Worm (Caenorhabditis elegans) whole organism, L2 larva: Measurements from ENCODE around the gene K12H6.6.

Source experiments
- C34F6.9 ChIP-seq: fragments of 150-350 bp; optimal IDR thresholded peaks from 2 replicates; lab custom pipeline; 2014; ENCODE audit warnings: missing biosample characterization, missing genetic modification characterization
- F13H6.1 ChIP-seq: sonication (generic microtip); optimal IDR thresholded peaks from 2 replicates; lab custom pipeline; 2016; ENCODE audit warnings: missing genetic modification characterization, missing compliant biosample characterization
- R02D3.7 ChIP-seq: fragments of 150-350 bp; optimal IDR thresholded peaks from 2 replicates; lab custom pipeline; 2014; ENCODE audit warnings: missing biosample characterization, missing genetic modification characterization
- Y55F3AM.14 ChIP-seq: fragments of 200-800 bp; sonication (Bioruptor generic); optimal IDR thresholded peaks from 2 replicates; lab custom pipeline; 2018; ENCODE audit warnings: mild to moderate bottlenecking, missing genetic modification characterization, missing compliant biosample characterization
- ZK546.5 ChIP-seq: sonication (generic microtip); optimal IDR thresholded peaks from 2 replicates; lab custom pipeline; 2017; ENCODE audit warnings: missing biosample characterization, missing genetic modification characterization
- aly-2 ChIP-seq: fragments of 150-350 bp; optimal IDR thresholded peaks from 2 replicates; lab custom pipeline; 2014; ENCODE audit warnings: missing biosample characterization, missing genetic modification characterization
- ama-1 ChIP-seq: fragments of 150-350 bp; optimal IDR thresholded peaks from 2 replicates; lab custom pipeline; 2018; ENCODE audit warnings: inconsistent platforms
- blmp-1 ChIP-seq: sonication (generic microtip); optimal IDR thresholded peaks from 2 replicates; lab custom pipeline; 2017; ENCODE audit warnings: missing genetic modification characterization, mild to moderate bottlenecking, missing compliant biosample characterization, antibody characterized with exemption, moderate library complexity; ENCODE audit not compliant: insufficient read depth
- ceh-16 ChIP-seq: fragments of 150-350 bp; optimal IDR thresholded peaks from 2 replicates; lab custom pipeline; 2014; ENCODE audit warnings: missing biosample characterization, missing genetic modification characterization
- dmd-4 ChIP-seq: sonication (generic microtip); optimal IDR thresholded peaks from 2 replicates; lab custom pipeline; 2017; ENCODE audit warnings: missing biosample characterization, missing genetic modification characterization
- elt-1 ChIP-seq: fragments of 150-350 bp; optimal IDR thresholded peaks from 2 replicates; lab custom pipeline; 2014; ENCODE audit warnings: missing biosample characterization, missing genetic modification characterization
- elt-3 ChIP-seq: sonication (generic microtip); optimal IDR thresholded peaks from 2 replicates; lab custom pipeline; 2017; ENCODE audit warnings: missing biosample characterization, missing genetic modification characterization
- fos-1 ChIP-seq: fragments of 150-350 bp; optimal IDR thresholded peaks from 2 replicates; lab custom pipeline; 2014; ENCODE audit warnings: missing biosample characterization, missing genetic modification characterization
- lin-11 ChIP-seq: fragments of 150-350 bp; sonication (generic microtip); optimal IDR thresholded peaks from 2 replicates; lab custom pipeline; 2014; ENCODE audit warnings: missing biosample characterization, missing genetic modification characterization, inconsistent platforms, mixed read lengths
- lin-13 ChIP-seq: fragments of 150-350 bp; optimal IDR thresholded peaks from 2 replicates; lab custom pipeline; 2014; ENCODE audit warnings: missing biosample characterization, missing genetic modification reagents, missing genetic modification characterization
- lin-39 ChIP-seq: fragments of 150-350 bp; optimal IDR thresholded peaks from 2 replicates; lab custom pipeline; 2014; ENCODE audit warnings: missing biosample characterization, missing genetic modification reagents, missing genetic modification characterization
- mbf-1 ChIP-seq: sonication (generic microtip); optimal IDR thresholded peaks from 2 replicates; lab custom pipeline; 2017; ENCODE audit warnings: missing biosample characterization, missing genetic modification characterization
- nhr-10 ChIP-seq: sonication (generic microtip); optimal IDR thresholded peaks from 2 replicates; lab custom pipeline; 2017; ENCODE audit warnings: missing biosample characterization, missing genetic modification characterization
- nhr-12 ChIP-seq: fragments of 150-350 bp; optimal IDR thresholded peaks from 2 replicates; lab custom pipeline; 2014; ENCODE audit warnings: missing biosample characterization, missing genetic modification characterization
- nhr-21 ChIP-seq: fragments of 150-350 bp; optimal IDR thresholded peaks from 2 replicates; lab custom pipeline; 2014; ENCODE audit warnings: missing biosample characterization, missing genetic modification characterization
- nhr-237 ChIP-seq: fragments of 150-350 bp; optimal IDR thresholded peaks from 2 replicates; lab custom pipeline; 2014; ENCODE audit warnings: missing biosample characterization, missing genetic modification characterization
- nhr-25 ChIP-seq: fragments of 150-350 bp; sonication (generic microtip); optimal IDR thresholded peaks from 3 replicates; lab custom pipeline; 2014; ENCODE audit warnings: missing biosample characterization, missing genetic modification characterization
- nhr-6 ChIP-seq: fragments of 150-350 bp; optimal IDR thresholded peaks from 2 replicates; lab custom pipeline; 2014; ENCODE audit warnings: missing biosample characterization, missing genetic modification characterization
- nhr-77 ChIP-seq: fragments of 150-350 bp; optimal IDR thresholded peaks from 2 replicates; lab custom pipeline; 2014; ENCODE audit warnings: missing biosample characterization, missing genetic modification characterization
- peb-1 ChIP-seq: fragments of 150-350 bp; optimal IDR thresholded peaks from 2 replicates; lab custom pipeline; 2014; ENCODE audit warnings: missing biosample characterization, missing genetic modification characterization
- sem-4 ChIP-seq: fragments of 150-350 bp; optimal IDR thresholded peaks from 2 replicates; lab custom pipeline; 2014; ENCODE audit warnings: missing biosample characterization, missing genetic modification reagents, missing genetic modification characterization
- skn-1 ChIP-seq: sonication (generic microtip); optimal IDR thresholded peaks from 2 replicates; lab custom pipeline; 2017; ENCODE audit warnings: missing biosample characterization, missing genetic modification characterization
- sma-3 ChIP-seq: sonication (generic microtip); optimal IDR thresholded peaks from 2 replicates; lab custom pipeline; 2016; ENCODE audit warnings: missing genetic modification reagents, missing genetic modification characterization, missing compliant biosample characterization
- snpc-4 ChIP-seq: fragments of 150-350 bp; optimal IDR thresholded peaks from 2 replicates; lab custom pipeline; 2014; ENCODE audit warnings: missing biosample characterization, missing genetic modification characterization
- unc-39 ChIP-seq: fragments of 150-350 bp; optimal IDR thresholded peaks from 2 replicates; lab custom pipeline; 2014; ENCODE audit warnings: missing biosample characterization, missing genetic modification characterization
- zag-1 ChIP-seq: fragments of 150-350 bp; optimal IDR thresholded peaks from 2 replicates; lab custom pipeline; 2014; ENCODE audit warnings: missing biosample characterization, missing genetic modification characterization
- ztf-4 ChIP-seq: fragments of 150-350 bp; optimal IDR thresholded peaks from 2 replicates; lab custom pipeline; 2014; ENCODE audit warnings: missing biosample characterization, missing genetic modification characterization

The K12H6.6 gene

DNA sequence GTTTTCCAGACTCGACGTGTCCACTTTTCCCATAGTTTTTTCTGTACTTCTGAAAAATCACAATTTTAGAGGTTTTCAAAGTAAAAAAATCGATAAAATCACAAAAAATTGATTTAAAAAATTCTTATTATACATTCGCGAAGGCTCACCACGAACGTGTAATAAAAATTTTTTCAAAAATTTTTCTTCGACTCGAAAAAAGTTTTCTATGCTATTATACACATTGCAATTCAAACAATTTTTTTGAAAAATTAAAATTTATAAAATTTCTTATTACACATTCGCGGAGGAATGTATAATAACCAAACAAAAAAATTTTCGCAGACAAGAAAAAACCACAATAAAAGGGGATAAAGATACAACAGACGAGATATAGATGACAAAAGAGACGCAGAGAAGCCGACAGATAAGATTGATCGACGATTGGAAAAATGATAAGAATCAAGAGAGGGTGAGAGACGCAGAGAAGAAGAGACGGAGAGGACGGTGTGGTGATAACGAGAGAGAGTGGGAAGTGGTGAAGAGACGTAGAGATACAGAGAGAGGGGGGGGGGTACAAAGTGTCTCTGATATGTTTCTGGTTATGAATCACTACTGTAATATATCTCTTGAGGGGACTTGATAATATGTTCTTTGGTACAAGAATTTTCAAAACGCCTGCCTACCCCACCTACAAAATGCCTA, 30.3 kb downstream of the K12H6.6 start, which contains the start of gene nhr-119 (continued):
- TF ChIP-seq lin-39 (tag; lab: Kevin White, UChicago) (no peak), snpc-4 (tag; lab: Kevin White, UChicago) (no peak), blmp-1 (tag; lab: Kevin White, UChicago) (peak; percentile 79), F13H6.1 (peak; percentile 85), ama-1 (no peak), fos-1 (tag; lab: Kevin White, UChicago) (peak; percentile 94), nhr-10 (tag; lab: Kevin White, UChicago) (no peak), lin-11 (no peak)

DNA sequence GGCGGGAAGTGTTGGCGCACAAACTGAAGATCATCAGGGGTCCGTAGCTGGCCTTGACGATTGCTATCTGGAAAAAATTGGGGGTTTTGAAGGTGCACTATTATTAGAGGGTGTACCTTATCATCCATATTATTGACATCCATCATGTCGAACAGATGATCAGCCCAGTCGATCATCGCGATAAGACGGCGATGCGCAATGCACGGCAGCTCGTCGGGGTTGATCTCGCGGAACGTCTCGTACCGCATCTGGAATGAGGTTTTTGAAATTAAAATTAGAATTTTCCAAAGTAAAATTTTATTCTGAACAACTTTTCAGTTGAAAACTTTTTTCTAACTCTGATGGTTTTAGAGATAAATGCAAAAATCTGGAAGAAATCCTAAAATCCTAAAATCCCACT, 33.1 kb downstream of the K12H6.6 start:
- no peak for TF ChIP-seq skn-1
- no peak for TF ChIP-seq nhr-12 (tag; lab: Kevin White, UChicago)
- TF ChIP-seq Y55F3AM.14 (GFP tag; lab: Kevin White, UChicago) = no peak
- TF ChIP-seq ZK546.5 (tag; lab: Kevin White, UChicago) = no peak
- no peak for TF ChIP-seq ceh-16 (tag; lab: Kevin White, UChicago)
- TF ChIP-seq C34F6.9 (tag; lab: Kevin White, UChicago) = no peak
- no peak for TF ChIP-seq zag-1 (tag; lab: Kevin White, UChicago)
- no peak for TF ChIP-seq dmd-4 (tag; lab: Kevin White, UChicago)

DNA sequence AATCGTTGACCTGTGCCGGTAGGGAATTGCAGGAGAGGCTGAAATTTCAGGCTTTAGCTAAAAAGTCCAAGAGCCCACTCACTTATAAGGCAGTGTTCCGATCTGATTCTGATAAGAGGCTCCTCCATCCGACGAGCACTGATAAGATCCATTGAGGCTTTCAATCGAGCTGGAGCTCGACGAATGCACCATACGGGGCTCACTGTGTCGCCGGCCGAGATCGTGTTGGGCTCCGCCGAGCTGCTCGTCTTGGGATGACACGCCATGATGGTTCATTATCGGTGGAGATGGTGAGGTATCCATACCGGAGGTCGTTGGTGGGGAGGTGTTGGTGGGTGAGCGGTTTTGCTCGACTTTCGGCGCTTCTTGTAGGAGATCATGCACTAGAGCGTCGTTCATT, 34.6 kb downstream of the K12H6.6 start:
- no peak for TF ChIP-seq lin-11
- no peak for TF ChIP-seq lin-39 (tag; lab: Kevin White, UChicago)
- no peak for TF ChIP-seq nhr-21 (tag; lab: Kevin White, UChicago)
- TF ChIP-seq sem-4 (tag; lab: Kevin White, UChicago) = no peak
- no peak for TF ChIP-seq dmd-4 (tag; lab: Kevin White, UChicago)
- no peak for TF ChIP-seq sma-3
- TF ChIP-seq aly-2 = no peak
- TF ChIP-seq nhr-10 (tag; lab: Kevin White, UChicago) = no peak
- TF ChIP-seq lin-13 = no peak
- TF ChIP-seq Y55F3AM.14 (GFP tag; lab: Kevin White, UChicago) = no peak
- no peak for TF ChIP-seq peb-1 (tag; lab: Kevin White, UChicago)
- no peak for TF ChIP-seq unc-39
- no peak for TF ChIP-seq elt-1 (tag; lab: Kevin White, UChicago)

DNA sequence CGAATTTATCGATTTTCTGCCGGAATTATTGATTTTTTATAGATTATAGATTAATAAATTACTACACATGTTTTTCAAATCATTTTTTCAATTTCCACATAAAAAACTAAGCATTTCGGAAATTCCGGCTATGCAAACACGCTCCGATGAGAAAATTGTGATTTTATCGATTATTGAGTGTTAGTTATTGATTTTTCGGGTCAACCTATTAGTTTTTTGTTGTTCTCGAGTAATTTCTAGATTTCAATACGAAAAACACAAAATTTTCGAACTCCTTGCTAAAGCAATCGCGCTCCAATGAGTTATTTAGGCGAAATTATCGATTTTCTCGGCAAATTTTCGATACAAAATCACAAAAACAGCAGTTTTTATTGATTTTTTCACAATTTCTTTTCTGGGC, 35.6 kb downstream of the K12H6.6 start:
- TF ChIP-seq Y55F3AM.14 (GFP tag; lab: Kevin White, UChicago) = no peak
- no peak for TF ChIP-seq C34F6.9 (tag; lab: Kevin White, UChicago)
- TF ChIP-seq ama-1 = no peak
- no peak for TF ChIP-seq elt-1 (tag; lab: Kevin White, UChicago)
- no peak for TF ChIP-seq lin-39 (tag; lab: Kevin White, UChicago)
- TF ChIP-seq mbf-1 (tag; lab: Kevin White, UChicago) = no peak
- TF ChIP-seq skn-1 = no peak
- no peak for TF ChIP-seq ZK546.5 (tag; lab: Kevin White, UChicago)
- no peak for TF ChIP-seq blmp-1 (tag; lab: Kevin White, UChicago)
- no peak for TF ChIP-seq snpc-4 (tag; lab: Kevin White, UChicago)
- TF ChIP-seq nhr-77 (tag; lab: Kevin White, UChicago) = no peak
- TF ChIP-seq nhr-25 = no peak
- no peak for TF ChIP-seq nhr-237 (tag; lab: Kevin White, UChicago)
- TF ChIP-seq aly-2 = no peak
- TF ChIP-seq lin-11 = no peak
- no peak for TF ChIP-seq F13H6.1
- TF ChIP-seq fos-1 (tag; lab: Kevin White, UChicago) = no peak
- no peak for TF ChIP-seq nhr-6 (tag; lab: Kevin White, UChicago)

ce11 chrII:2791693-2792092, 39.3 kb downstream of the K12H6.6 start:
- TF ChIP-seq nhr-21 (tag; lab: Kevin White, UChicago) (no peak), mbf-1 (tag; lab: Kevin White, UChicago) (no peak), aly-2 (no peak), R02D3.7 (tag; lab: Kevin White, UChicago) (no peak), elt-3 (tag; lab: Kevin White, UChicago) (no peak), ztf-4 (tag; lab: Kevin White, UChicago) (no peak)
